Fruit fly (Drosophila melanogaster): ENCODE data around the gene MICU1.

MICU1 gene

dm6 chr2L:7222829-7223272, 40.8 kb downstream of the MICU1 start, which contains the start of gene mEFG1 (continued):
- TF ChIP-seq vfl (GFP tag; optimal IDR thresholded peaks at IDR 0.05) (no peak), prd (optimal IDR thresholded peaks at IDR 0.05) (no peak), prd (GFP tag; IDR thresholded peaks at IDR 0.05) (no peak), CG7839 (tag; optimal IDR thresholded peaks at IDR 0.05) (peak; percentile 24), CG31388 (GFP tag; optimal IDR thresholded peaks at IDR 0.05) (no peak), bsh (GFP tag; optimal IDR thresholded peaks at IDR 0.05) (no peak), Sox102F (GFP tag; optimal IDR thresholded peaks at IDR 0.05) (no peak), rib (GFP tag; IDR thresholded peaks at IDR 0.05) (no peak), CG10979 (tag; optimal IDR thresholded peaks at IDR 0.05) (no peak), Vsx1 (GFP tag; optimal IDR thresholded peaks at IDR 0.05) (no peak), CG4282 (GFP tag; optimal IDR thresholded peaks at IDR 0.05) (no peak), YL-1 (GFP tag; optimal IDR thresholded peaks at IDR 0.05) (peak; percentile 41), CG8388 (GFP tag; optimal IDR thresholded peaks at IDR 0.05) (no peak), CG18011 (GFP tag; optimal IDR thresholded peaks at IDR 0.05) (no peak), Kr (GFP tag; optimal IDR thresholded peaks at IDR 0.05) (no peak), MESR4 (GFP tag; optimal IDR thresholded peaks at IDR 0.05) (peak; percentile 35), CG5180 (GFP tag; optimal IDR thresholded peaks at IDR 0.05) (no peak), CG6272 (GFP tag; IDR thresholded peaks at IDR 0.05) (no peak), CG13296 (GFP tag; optimal IDR thresholded peaks at IDR 0.05) (peak; percentile 13), CG1233 (GFP tag; optimal IDR thresholded peaks at IDR 0.05) (no peak), CG34376 (GFP tag; optimal IDR thresholded peaks at IDR 0.05) (no peak), CG12744 (GFP tag; optimal IDR thresholded peaks at IDR 0.05) (no peak), CG6175 (GFP tag; IDR thresholded peaks at IDR 0.05) (no peak), NfI (GFP tag; optimal IDR thresholded peaks at IDR 0.05) (no peak), sna (GFP tag; IDR thresholded peaks at IDR 0.05; ENCODE audit: partially characterized antibody) (peak; percentile 82), Pdp1 (GFP tag; optimal IDR thresholded peaks at IDR 0.05) (peak in 1 of 2 experiments; percentile 94), Dip2 (GFP tag; IDR thresholded peaks at IDR 0.05) (no peak), CG3281 (GFP tag; optimal IDR thresholded peaks at IDR 0.05) (no peak), sens-2 (GFP tag; IDR thresholded peaks at IDR 0.05) (no peak), CG18262 (tag; optimal IDR thresholded peaks at IDR 0.05) (peak; percentile 37), CG1529 (GFP tag; optimal IDR thresholded peaks at IDR 0.05) (no peak), CG3847 (GFP tag; IDR thresholded peaks at IDR 0.05) (no peak), Dll (GFP tag; IDR thresholded peaks at IDR 0.05; ENCODE audit: partially characterized antibody) (peak; percentile 83), disco-r (GFP tag; optimal IDR thresholded peaks at IDR 0.05) (no peak), Sin3A (optimal IDR thresholded peaks at IDR 0.05) (peak; percentile 12), maf-S (GFP tag; optimal IDR thresholded peaks at IDR 0.05) (no peak), Adf1 (GFP tag; IDR thresholded peaks at IDR 0.05) (no peak), Elba2 (GFP tag; optimal IDR thresholded peaks at IDR 0.05) (no peak), CG42726 (GFP tag; IDR thresholded peaks at IDR 0.05; ENCODE audit: partially characterized antibody) (peak; percentile 72), repo (GFP tag; optimal IDR thresholded peaks at IDR 0.05) (no peak), chinmo (GFP tag; IDR thresholded peaks at IDR 0.05; ENCODE audit: partially characterized antibody) (peak; percentile 74; the same call in 1 of the 4 replicates), CG8765 (GFP tag; IDR thresholded peaks at IDR 0.05) (no peak), inv (GFP tag; IDR thresholded peaks at IDR 0.05; ENCODE audit: partially characterized antibody) (peak; percentile 59), CG12391 (tag; optimal IDR thresholded peaks at IDR 0.05) (peak; percentile 40), CG6683 (GFP tag; optimal IDR thresholded peaks at IDR 0.05) (no peak), Jarid2 (GFP tag; optimal IDR thresholded peaks at IDR 0.05) (no peak), CG32532 (GFP tag; IDR thresholded peaks at IDR 0.05) (peak; percentile 36; the same call in 1 of the 2 replicates), CG33557 (GFP tag; optimal IDR thresholded peaks at IDR 0.05) (no peak), insv (GFP tag; optimal IDR thresholded peaks at IDR 0.05) (no peak), CG9797 (GFP tag; optimal IDR thresholded peaks at IDR 0.05) (peak; percentile 60), ems (GFP tag; optimal IDR thresholded peaks at IDR 0.05) (no peak)
